Worm (Caenorhabditis elegans): ENCODE measurements around the gene C50F4.9.
A peak's percentile ranks its signal among the peaks of the same experiment; 100 is the strongest.

Gene C50F4.9

DNA sequence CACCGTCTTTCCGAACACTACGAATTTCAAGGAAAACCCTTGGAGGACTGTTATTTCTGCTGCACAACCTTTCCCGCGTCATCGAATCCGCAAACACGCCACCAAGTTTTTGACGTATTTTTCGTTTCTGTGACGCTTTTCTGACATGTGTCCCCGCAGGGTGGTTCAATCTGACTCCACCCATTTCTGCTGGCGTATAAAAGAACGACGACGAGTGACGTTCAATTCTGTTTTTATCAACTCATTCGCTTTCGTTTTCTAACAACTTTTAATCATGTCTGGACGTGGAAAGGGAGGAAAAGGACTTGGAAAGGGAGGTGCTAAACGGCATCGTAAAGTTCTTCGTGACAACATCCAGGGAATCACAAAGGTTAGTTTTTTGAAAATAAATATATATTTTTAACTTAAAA lies 22.9 kb upstream of the C50F4.9 start, which contains the start of gene his-37 (continued):
- TF ChIP-seq ceh-16 (tag; optimal IDR thresholded peaks at IDR 0.05), result peak; percentile 72
- TF ChIP-seq eor-1 (tag; optimal IDR thresholded peaks at IDR 0.05), result peak; percentile 84 to 86
- TF ChIP-seq ztf-4 (tag; optimal IDR thresholded peaks at IDR 0.05), result peak; percentile 91
- TF ChIP-seq tbx-2 (tag; optimal IDR thresholded peaks at IDR 0.05), result peak; percentile 97
- TF ChIP-seq aly-2 (tag; optimal IDR thresholded peaks at IDR 0.05), result peak; percentile 64
- TF ChIP-seq nhr-25 (tag; optimal IDR thresholded peaks at IDR 0.05), result peak; percentile 100
- TF ChIP-seq nhr-237 (tag; optimal IDR thresholded peaks at IDR 0.05), result no peak
- TF ChIP-seq jun-1 (tag; optimal IDR thresholded peaks at IDR 0.05), result peak; percentile 98
- TF ChIP-seq lsy-12 (tag; optimal IDR thresholded peaks at IDR 0.05), result peak; percentile 99
- TF ChIP-seq nhr-11 (tag; optimal IDR thresholded peaks at IDR 0.05), result peak; percentile 99

DNA sequence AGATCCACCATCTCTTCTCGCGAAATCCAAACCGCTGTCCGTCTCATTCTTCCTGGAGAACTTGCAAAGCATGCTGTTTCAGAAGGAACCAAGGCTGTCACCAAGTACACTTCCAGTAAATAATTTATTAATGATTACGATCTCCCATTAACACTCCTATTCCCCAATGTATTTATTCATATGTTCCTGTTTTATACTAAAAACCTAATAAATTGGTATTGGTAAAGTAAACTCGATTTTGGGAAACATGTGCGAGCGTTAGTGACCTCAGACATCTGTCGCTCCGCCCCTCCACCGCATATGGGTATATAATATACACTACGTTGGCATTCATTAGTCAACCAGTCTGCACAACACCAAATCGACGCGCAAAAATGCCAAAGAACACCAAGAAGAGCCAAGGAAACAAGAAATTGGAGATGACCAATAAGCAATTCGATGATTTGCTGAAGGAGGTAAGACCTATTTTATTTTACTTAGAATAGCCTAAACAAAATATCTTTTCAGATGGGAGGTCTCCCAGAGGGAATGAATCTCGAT lies 22.1 kb upstream of the C50F4.9 start, which contains the start of gene C50F4.6:
Gene C50F4.6 (plus strand): TSS at position 51 of the 540 bp plus-strand sequence.
- TF ChIP-seq ama-1 (optimal IDR thresholded peaks at IDR 0.05) (peak; percentile 48), nhr-67 (tag; optimal IDR thresholded peaks at IDR 0.05) (no peak), fkh-2 (tag; optimal IDR thresholded peaks at IDR 0.05) (no peak), jun-1 (tag; optimal IDR thresholded peaks at IDR 0.05) (no peak)

DNA sequence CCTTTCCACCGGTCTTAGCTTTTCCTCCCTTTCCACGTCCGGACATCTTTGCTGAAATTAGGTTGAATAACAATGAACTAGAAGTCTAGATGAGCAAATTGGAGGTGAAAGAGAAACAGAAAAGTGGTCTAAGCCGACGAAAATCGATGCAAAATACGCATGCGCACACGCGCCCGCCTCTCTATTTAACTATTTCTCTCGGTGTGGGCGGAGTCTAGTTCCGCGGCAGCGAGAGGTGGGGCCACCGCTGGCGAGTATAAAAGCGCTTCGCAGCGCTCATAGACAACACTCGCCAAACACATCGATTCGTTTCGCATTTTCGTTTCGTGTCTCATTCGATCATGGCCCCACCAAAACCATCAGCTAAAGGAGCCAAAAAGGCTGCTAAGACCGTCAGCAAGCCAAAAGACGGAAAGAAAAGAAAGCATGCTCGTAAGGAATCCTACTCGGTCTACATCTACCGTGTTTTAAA lies 21.3 kb upstream of the C50F4.9 start, which contains the start of the genes his-35 and his-41:
Gene his-35 (minus strand): TSS at position 51 of the 472 bp plus-strand sequence.
Gene his-41 (plus strand): TSS at position 299 of the 472 bp plus-strand sequence.
- TF ChIP-seq tbx-2 (tag; optimal IDR thresholded peaks at IDR 0.05), result peak; percentile 16
- peak; percentile 3 for TF ChIP-seq lsy-12 (tag; optimal IDR thresholded peaks at IDR 0.05)
- peak; percentile 37 for TF ChIP-seq lin-15B (tag; optimal IDR thresholded peaks at IDR 0.05)
- TF ChIP-seq pha-4 (tag; optimal IDR thresholded peaks at IDR 0.05), result peak; percentile 34
- TF ChIP-seq lin-39 (tag; optimal IDR thresholded peaks at IDR 0.05), result peak; percentile 57
- TF ChIP-seq aly-2 (tag; optimal IDR thresholded peaks at IDR 0.05), result no peak
- peak; percentile 41 for TF ChIP-seq jun-1 (tag; optimal IDR thresholded peaks at IDR 0.05)
- peak; percentile 7 for TF ChIP-seq ceh-28 (tag; optimal IDR thresholded peaks at IDR 0.05)
- peak; percentile 85 for TF ChIP-seq ama-1 (optimal IDR thresholded peaks at IDR 0.05)
- peak; percentile 77 for TF ChIP-seq nhr-25 (tag; optimal IDR thresholded peaks at IDR 0.05)
- peak; percentile 24 for TF ChIP-seq snpc-4 (tag; optimal IDR thresholded peaks at IDR 0.05)
- no peak for TF ChIP-seq nhr-237 (tag; optimal IDR thresholded peaks at IDR 0.05)
- TF ChIP-seq nfya-1 (tag; optimal IDR thresholded peaks at IDR 0.05; ENCODE audit: insufficient read depth), result peak; percentile 69
- TF ChIP-seq nhr-23 (tag; optimal IDR thresholded peaks at IDR 0.05), result no peak
- peak; percentile 15 for TF ChIP-seq nhr-43 (tag; optimal IDR thresholded peaks at IDR 0.05; ENCODE audit: poor library complexity, severe bottlenecking)
- TF ChIP-seq egl-5 (tag; optimal IDR thresholded peaks at IDR 0.05), result no peak

DNA sequence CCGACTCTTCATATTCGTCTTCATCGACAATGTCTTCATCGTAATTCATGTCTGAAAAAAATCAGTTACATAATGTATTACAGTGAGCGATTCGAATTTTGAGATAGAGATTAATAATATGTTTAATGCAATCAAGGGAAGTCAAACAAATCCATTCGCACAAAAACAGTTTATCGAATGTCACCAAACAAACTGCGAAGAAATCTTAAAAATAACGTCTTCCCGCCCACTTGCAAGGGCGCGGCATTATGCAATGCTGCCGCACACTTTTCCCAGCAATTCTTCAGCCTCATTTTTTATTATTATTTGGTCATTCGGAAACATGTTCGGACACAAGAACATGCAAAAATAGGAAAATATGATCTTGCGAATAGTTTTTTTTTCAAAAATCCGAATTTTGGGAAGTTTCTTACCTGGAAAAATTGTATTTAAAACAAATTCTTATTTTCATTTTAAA lies 20.2 kb upstream of the C50F4.9 start, which contains the start of gene mdf-1:
Gene mdf-1 (minus strand): TSS at position 51 of the 457 bp plus-strand sequence.
- TF ChIP-seq ceh-9 (tag; optimal IDR thresholded peaks at IDR 0.05), result no peak
- TF ChIP-seq ceh-28 (tag; optimal IDR thresholded peaks at IDR 0.05), result peak; percentile 15
- no peak for TF ChIP-seq nhr-237 (tag; optimal IDR thresholded peaks at IDR 0.05)
- peak; percentile 51 for TF ChIP-seq lsy-12 (tag; optimal IDR thresholded peaks at IDR 0.05)
- TF ChIP-seq lin-15B (tag; optimal IDR thresholded peaks at IDR 0.05), result peak; percentile 73
- peak; percentile 85 for TF ChIP-seq hmg-11 (tag; optimal IDR thresholded peaks at IDR 0.05)
- TF ChIP-seq snpc-4 (tag; optimal IDR thresholded peaks at IDR 0.05), result peak; percentile 36
- no peak for TF ChIP-seq nhr-12 (tag; optimal IDR thresholded peaks at IDR 0.05)
- TF ChIP-seq ZK546.5 (tag; optimal IDR thresholded peaks at IDR 0.05), result no peak
- TF ChIP-seq jun-1 (tag; optimal IDR thresholded peaks at IDR 0.05), result no peak
- TF ChIP-seq pqm-1 (tag; optimal IDR thresholded peaks at IDR 0.05), result peak; percentile 58
- TF ChIP-seq ztf-4 (tag; optimal IDR thresholded peaks at IDR 0.05), result peak; percentile 15
- peak; percentile 47 for TF ChIP-seq elt-2 (tag; optimal IDR thresholded peaks at IDR 0.05)
- TF ChIP-seq ceh-16 (tag; optimal IDR thresholded peaks at IDR 0.05), result no peak
- TF ChIP-seq nhr-25 (tag; optimal IDR thresholded peaks at IDR 0.05), result peak; percentile 75
- TF ChIP-seq nfya-1 (tag; optimal IDR thresholded peaks at IDR 0.05; ENCODE audit: insufficient read depth), result peak; percentile 82
- TF ChIP-seq ceh-82 (tag; optimal IDR thresholded peaks at IDR 0.05), result no peak
- TF ChIP-seq nhr-23 (tag; optimal IDR thresholded peaks at IDR 0.05), result peak; percentile 85
- peak; percentile 17 for TF ChIP-seq egl-5 (tag; optimal IDR thresholded peaks at IDR 0.05)
- no peak for TF ChIP-seq egl-27 (tag; optimal IDR thresholded peaks at IDR 0.05)
- TF ChIP-seq fos-1 (tag; optimal IDR thresholded peaks at IDR 0.05), result no peak
- TF ChIP-seq mdl-1 (tag; optimal IDR thresholded peaks at IDR 0.05), result no peak
- TF ChIP-seq R02D3.7 (tag; optimal IDR thresholded peaks at IDR 0.05), result no peak
- TF ChIP-seq unc-62 (GFP tag; optimal IDR thresholded peaks at IDR 0.05), result peak; percentile 12
- peak; percentile 41 for TF ChIP-seq ama-1 (optimal IDR thresholded peaks at IDR 0.05)
- no peak for TF ChIP-seq unc-39 (tag; optimal IDR thresholded peaks at IDR 0.05)
- peak; percentile 63 for TF ChIP-seq lin-39 (tag; optimal IDR thresholded peaks at IDR 0.05)
- TF ChIP-seq nhr-43 (tag; optimal IDR thresholded peaks at IDR 0.05; ENCODE audit: poor library complexity, severe bottlenecking), result peak; percentile 47
- TF ChIP-seq tbx-2 (tag; optimal IDR thresholded peaks at IDR 0.05), result peak; percentile 14
- TF ChIP-seq ztf-11 (tag; optimal IDR thresholded peaks at IDR 0.05), result no peak
- peak; percentile 55 for TF ChIP-seq pha-4 (tag; optimal IDR thresholded peaks at IDR 0.05)
- TF ChIP-seq daf-12 (tag; optimal IDR thresholded peaks at IDR 0.05), result no peak

Data from whole organism, L3 larva.